Worm (Caenorhabditis elegans) whole organism, midembryonic: Measurements from ENCODE around the gene eak-3.

ENCODE experiments used
- T22C8.4 ChIP-seq: fragments of 200-800 bp; sonication (Bioruptor generic); IDR thresholded peaks from 2 replicates; pipeline ENCODE4 v1.3.6; 2022; ENCODE audit warnings: missing genetic modification characterization, missing compliant biosample characterization
- cog-1 ChIP-seq: sonication (generic microtip); optimal IDR thresholded peaks from 2 replicates; lab custom pipeline; 2016; ENCODE audit warnings: missing genetic modification characterization, missing compliant biosample characterization
- flt-1 ChIP-seq: fragments of 200-800 bp; sonication (Bioruptor generic); IDR thresholded peaks from 2 replicates; pipeline ENCODE4 v1.3.6; 2022; ENCODE audit warnings: missing genetic modification characterization, missing compliant biosample characterization
- klf-2 ChIP-seq: fragments of 200-800 bp; sonication (Bioruptor generic); conservative IDR thresholded peaks from 2 replicates; pipeline ENCODE4 v1.3.6; 2022; ENCODE audit warnings: missing genetic modification reagents, missing genetic modification characterization, missing compliant biosample characterization
- med-1 ChIP-seq: sonication (generic microtip); optimal IDR thresholded peaks from 2 replicates; lab custom pipeline; 2017; ENCODE audit warnings: missing genetic modification characterization, mild to moderate bottlenecking, missing compliant biosample characterization, antibody characterized with exemption, missing genetic modification reagents; ENCODE audit not compliant: insufficient read depth
- ref-1 ChIP-seq: fragments of 200-800 bp; sonication (Bioruptor generic); conservative IDR thresholded peaks from 2 replicates; pipeline ENCODE4 v1.3.6; 2022; ENCODE audit warnings: missing genetic modification reagents, missing genetic modification characterization, missing compliant biosample characterization
- tab-1 ChIP-seq: fragments of 200-800 bp; sonication (Bioruptor generic); IDR thresholded peaks from 2 replicates; pipeline ENCODE4 v1.3.6; 2022; ENCODE audit warnings: missing genetic modification characterization, missing compliant biosample characterization
- ztf-23 ChIP-seq: fragments of 200-800 bp; sonication (Bioruptor generic); IDR thresholded peaks from 2 replicates; pipeline ENCODE4 v1.3.6; 2022; ENCODE audit warnings: missing genetic modification reagents, missing genetic modification characterization, missing compliant biosample characterization
- ztf-29 ChIP-seq: fragments of 200-800 bp; sonication (Bioruptor generic); IDR thresholded peaks from 2 replicates; pipeline ENCODE4 v1.3.6; 2022; ENCODE audit warnings: missing genetic modification reagents, missing genetic modification characterization, missing compliant biosample characterization

eak-3 gene

DNA sequence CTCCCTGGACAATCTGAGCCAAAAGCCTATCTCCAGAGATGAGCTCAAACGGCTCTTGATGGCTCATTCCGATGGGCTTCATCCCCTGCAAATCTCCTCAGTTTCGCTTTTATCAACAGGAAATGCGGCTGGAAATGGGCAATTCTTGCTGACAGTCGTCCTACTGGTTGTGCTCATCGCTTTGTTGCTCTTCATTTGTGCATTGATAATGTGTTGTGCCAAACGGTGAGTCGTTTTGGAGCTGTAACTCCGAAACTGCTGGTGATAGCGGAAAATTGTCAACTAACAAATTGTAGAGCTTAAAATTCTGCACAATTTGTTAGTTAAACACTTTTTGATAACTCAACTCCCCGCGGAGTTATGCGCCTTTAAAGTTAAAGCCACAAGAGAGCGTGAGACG, 2.6 kb upstream of the eak-3 start:
- no peak for TF ChIP-seq ztf-23 (GFP tag; lab: Robert Waterston, UW)
- TF ChIP-seq cog-1 (tag; lab: Kevin White, UChicago): no peak
- TF ChIP-seq T22C8.4 (GFP tag; lab: Robert Waterston, UW): no peak
- no peak for TF ChIP-seq klf-2
- TF ChIP-seq ztf-29 (GFP tag; lab: Robert Waterston, UW): no peak
- no peak for TF ChIP-seq ref-1 (GFP tag; lab: Robert Waterston, UW)
- no peak for TF ChIP-seq tab-1 (GFP tag; lab: Robert Waterston, UW)
- no peak for TF ChIP-seq med-1 (GFP tag; lab: Kevin White, UChicago)
- no peak for TF ChIP-seq flt-1 (GFP tag; lab: Robert Waterston, UW)

DNA sequence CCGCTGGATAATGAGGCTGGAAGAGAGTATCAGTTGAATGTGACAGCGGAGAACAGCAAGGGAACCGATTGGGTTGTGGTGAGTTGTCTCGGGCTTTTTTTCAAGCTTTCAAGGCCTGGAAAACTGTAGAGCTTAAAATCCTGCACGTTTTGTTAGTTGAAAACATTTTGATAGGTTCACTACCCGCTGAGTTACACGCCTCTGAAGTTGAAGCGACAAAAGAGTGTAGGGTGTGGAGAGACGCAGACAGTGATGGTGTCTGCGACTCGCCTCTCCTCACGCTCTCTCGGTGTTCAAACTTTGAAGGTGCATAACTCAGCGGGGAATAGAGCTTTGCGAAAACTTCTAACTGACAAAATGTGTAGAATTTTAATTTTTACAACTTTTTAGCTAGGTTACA, 3.0 kb downstream of the eak-3 start:
- TF ChIP-seq tab-1 (GFP tag; lab: Robert Waterston, UW): no peak
- no peak for TF ChIP-seq T22C8.4 (GFP tag; lab: Robert Waterston, UW)
- TF ChIP-seq klf-2: no peak
- TF ChIP-seq ztf-23 (GFP tag; lab: Robert Waterston, UW): no peak
- no peak for TF ChIP-seq med-1 (GFP tag; lab: Kevin White, UChicago)

ce11 chrIII:1169622-1170021, 6.7 kb downstream of the eak-3 start:
- TF ChIP-seq T22C8.4 (GFP tag; lab: Robert Waterston, UW): no peak
- TF ChIP-seq flt-1 (GFP tag; lab: Robert Waterston, UW): no peak
- TF ChIP-seq tab-1 (GFP tag; lab: Robert Waterston, UW): no peak
- no peak for TF ChIP-seq med-1 (GFP tag; lab: Kevin White, UChicago)
- no peak for TF ChIP-seq ref-1 (GFP tag; lab: Robert Waterston, UW)
- no peak for TF ChIP-seq klf-2
- no peak for TF ChIP-seq ztf-23 (GFP tag; lab: Robert Waterston, UW)
- no peak; the same call in 1 of the 2 replicates for TF ChIP-seq ztf-29 (GFP tag; lab: Robert Waterston, UW)
- TF ChIP-seq cog-1 (tag; lab: Kevin White, UChicago): no peak

- no peak for TF ChIP-seq klf-2
- no peak for TF ChIP-seq T22C8.4 (GFP tag; lab: Robert Waterston, UW)
- TF ChIP-seq flt-1 (GFP tag; lab: Robert Waterston, UW): no peak
- TF ChIP-seq cog-1 (tag; lab: Kevin White, UChicago): no peak
- no peak for TF ChIP-seq tab-1 (GFP tag; lab: Robert Waterston, UW)
- TF ChIP-seq med-1 (GFP tag; lab: Kevin White, UChicago): no peak
- no peak for TF ChIP-seq ztf-29 (GFP tag; lab: Robert Waterston, UW)
- no peak for TF ChIP-seq ztf-23 (GFP tag; lab: Robert Waterston, UW)
- no peak for TF ChIP-seq ref-1 (GFP tag; lab: Robert Waterston, UW)
Observed at ce11 chrIII:1166388-1166787, 10.0 kb downstream of the eak-3 start.

DNA sequence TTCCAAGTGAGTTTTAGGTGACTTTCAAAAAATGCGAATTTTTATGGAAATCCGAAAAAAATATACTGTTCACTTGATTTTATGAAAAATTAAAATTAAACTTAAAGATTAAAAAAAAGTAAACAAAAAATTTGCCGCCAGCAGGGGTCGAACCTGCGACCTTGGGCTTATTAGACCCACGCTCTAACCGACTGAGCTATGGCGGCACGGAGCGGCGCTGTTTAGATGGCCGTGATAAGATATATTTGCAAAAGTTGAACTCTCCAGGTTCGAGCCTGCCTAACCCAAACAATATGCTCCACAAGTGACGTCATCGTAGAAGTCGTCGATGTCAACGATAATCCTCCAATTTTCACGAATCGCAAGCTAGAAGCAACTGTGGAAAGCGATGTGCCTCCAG, 11.7 kb downstream of the eak-3 start:
- no peak for TF ChIP-seq ztf-23 (GFP tag; lab: Robert Waterston, UW)
- no peak for TF ChIP-seq ref-1 (GFP tag; lab: Robert Waterston, UW)
- no peak for TF ChIP-seq ztf-29 (GFP tag; lab: Robert Waterston, UW)
- TF ChIP-seq T22C8.4 (GFP tag; lab: Robert Waterston, UW): no peak
- no peak for TF ChIP-seq flt-1 (GFP tag; lab: Robert Waterston, UW)
- no peak for TF ChIP-seq med-1 (GFP tag; lab: Kevin White, UChicago)
- no peak for TF ChIP-seq klf-2
- TF ChIP-seq cog-1 (tag; lab: Kevin White, UChicago): no peak
- no peak for TF ChIP-seq tab-1 (GFP tag; lab: Robert Waterston, UW)

DNA sequence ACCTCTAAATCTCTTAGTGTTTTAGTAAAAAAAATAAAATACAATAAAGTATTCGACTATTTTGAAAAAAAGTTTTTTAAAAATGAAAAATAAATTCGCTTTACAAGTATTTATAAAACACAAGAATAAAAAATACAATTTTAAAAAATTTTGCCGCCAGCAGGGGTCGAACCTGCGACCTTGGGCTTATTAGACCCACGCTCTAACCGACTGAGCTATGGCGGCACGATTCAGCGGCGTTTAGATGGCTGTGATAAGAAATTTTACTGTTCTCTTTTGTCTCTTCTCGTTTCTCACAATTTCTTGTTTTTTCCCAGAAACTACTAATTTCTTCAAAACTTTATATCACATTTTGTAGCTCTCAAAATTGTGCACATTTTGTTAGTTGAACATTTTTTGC, 13.2 kb downstream of the eak-3 start:
- TF ChIP-seq ztf-29 (GFP tag; lab: Robert Waterston, UW): no peak
- TF ChIP-seq cog-1 (tag; lab: Kevin White, UChicago): no peak
- no peak for TF ChIP-seq klf-2
- TF ChIP-seq tab-1 (GFP tag; lab: Robert Waterston, UW): no peak
- TF ChIP-seq ztf-23 (GFP tag; lab: Robert Waterston, UW): no peak
- TF ChIP-seq T22C8.4 (GFP tag; lab: Robert Waterston, UW): no peak
- TF ChIP-seq med-1 (GFP tag; lab: Kevin White, UChicago): no peak
- TF ChIP-seq flt-1 (GFP tag; lab: Robert Waterston, UW): no peak
- no peak for TF ChIP-seq ref-1 (GFP tag; lab: Robert Waterston, UW)

DNA sequence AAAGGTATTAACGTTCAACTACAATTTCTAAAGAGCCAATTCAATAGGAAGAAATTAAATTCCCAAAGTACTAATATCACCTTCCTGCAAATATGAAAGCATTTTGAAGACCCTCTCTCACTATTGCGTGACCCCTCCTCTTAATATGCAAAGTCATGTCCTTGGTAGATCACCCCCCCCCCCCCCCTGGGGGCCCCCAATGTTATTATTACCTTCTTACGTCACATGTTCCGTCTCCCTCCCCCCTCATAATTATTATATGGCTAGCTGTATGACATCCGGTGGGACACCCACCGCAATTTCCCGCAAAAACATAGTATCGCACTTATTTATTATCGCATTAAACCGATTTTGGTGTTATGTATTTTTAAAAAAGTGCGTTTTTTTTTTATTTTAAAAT, 14.4 kb downstream of the eak-3 start:
- no peak for TF ChIP-seq med-1 (GFP tag; lab: Kevin White, UChicago)
- TF ChIP-seq tab-1 (GFP tag; lab: Robert Waterston, UW): no peak
- no peak for TF ChIP-seq ztf-23 (GFP tag; lab: Robert Waterston, UW)
- no peak for TF ChIP-seq klf-2
- TF ChIP-seq flt-1 (GFP tag; lab: Robert Waterston, UW): no peak
- TF ChIP-seq ztf-29 (GFP tag; lab: Robert Waterston, UW): no peak
- TF ChIP-seq ref-1 (GFP tag; lab: Robert Waterston, UW): no peak
- no peak for TF ChIP-seq T22C8.4 (GFP tag; lab: Robert Waterston, UW)
- no peak for TF ChIP-seq cog-1 (tag; lab: Kevin White, UChicago)

- TF ChIP-seq med-1 (GFP tag; lab: Kevin White, UChicago): no peak
- no peak for TF ChIP-seq cog-1 (tag; lab: Kevin White, UChicago)
- no peak for TF ChIP-seq tab-1 (GFP tag; lab: Robert Waterston, UW)
- no peak for TF ChIP-seq ztf-23 (GFP tag; lab: Robert Waterston, UW)
Observed at ce11 chrIII:1151680-1152079, 24.7 kb downstream of the eak-3 start, which contains the start of gene cdh-12. TSS of gene cdh-12 (plus strand) at chrIII:1152044.

ce11 chrIII:1149472-1149871, 26.9 kb downstream of the eak-3 start:
- TF ChIP-seq tab-1 (GFP tag; lab: Robert Waterston, UW): no peak
- no peak for TF ChIP-seq flt-1 (GFP tag; lab: Robert Waterston, UW)
- TF ChIP-seq ztf-23 (GFP tag; lab: Robert Waterston, UW): no peak
- no peak for TF ChIP-seq klf-2
- no peak for TF ChIP-seq ztf-29 (GFP tag; lab: Robert Waterston, UW)
- no peak for TF ChIP-seq med-1 (GFP tag; lab: Kevin White, UChicago)
